Fruit fly (Drosophila melanogaster) whole organism, pupa: ENCODE data around the gene EMC5.

Experiments used
- CG10348 ChIP-seq: fragments of 200-800 bp; sonication (Bioruptor generic); IDR thresholded peaks from 2 replicates; pipeline ENCODE4 v1.3.6; 2022; ENCODE audit warnings: missing biosample characterization, missing genetic modification characterization
- CG17806 ChIP-seq: fragments of 200-800 bp; sonication (Bioruptor generic); optimal IDR thresholded peaks from 2 replicates; lab custom pipeline; 2018; ENCODE audit warnings: missing biosample characterization, mild to moderate bottlenecking, missing genetic modification characterization, moderate library complexity
- CG8301 ChIP-seq: fragments of 200-800 bp; sonication (Bioruptor generic); optimal IDR thresholded peaks from 2 replicates; lab custom pipeline; 2018; ENCODE audit warnings: missing biosample characterization, mild to moderate bottlenecking, missing genetic modification characterization
- D1 ChIP-seq: fragments of 200-800 bp; sonication (Bioruptor generic); optimal IDR thresholded peaks from 2 replicates; lab custom pipeline; 2018; ENCODE audit warnings: missing biosample characterization, mild to moderate bottlenecking, missing genetic modification characterization, moderate library complexity
- EcR ChIP-seq: fragments of 200-800 bp; sonication (Bioruptor generic); optimal IDR thresholded peaks from 3 replicates; lab custom pipeline; 2019; ENCODE audit warnings: missing biosample characterization, missing genetic modification characterization, mild to moderate bottlenecking, moderate library complexity, missing genetic modification reagents

dm6 chr2L:19037455-19037854 lies 49.9 kb downstream of the EMC5 start:
- TF ChIP-seq EcR (GFP tag; lab: Kevin White, UChicago) (no peak), D1 (tag; lab: Kevin White, UChicago) (no peak), CG10348 (GFP tag; lab: Robert Waterston, UW) (no peak), CG17806 (tag; lab: Kevin White, UChicago) (no peak), CG8301 (no peak)
